Fruit fly (Drosophila melanogaster): ENCODE data around the gene CG13038.

Gene CG13038

dm6 chr3L:16309972-16310371 is 17.7 kb downstream of the CG13038 start (continued):
- TF ChIP-seq Smox (GFP tag; optimal IDR thresholded peaks at IDR 0.05) (no peak), Blimp-1 (GFP tag; optimal IDR thresholded peaks at IDR 0.05) (no peak), CG31627 (GFP tag; optimal IDR thresholded peaks at IDR 0.05) (no peak), Eip78C (GFP tag) (peak; percentile 74), CG10631 (GFP tag; optimal IDR thresholded peaks at IDR 0.05) (peak; percentile 59), Met (GFP tag; optimal IDR thresholded peaks at IDR 0.05) (no peak), topi (GFP tag; optimal IDR thresholded peaks at IDR 0.05) (no peak), CG6854 (GFP tag; optimal IDR thresholded peaks at IDR 0.05) (no peak), CG6792 (GFP tag; optimal IDR thresholded peaks at IDR 0.05) (peak; percentile 50), esn (GFP tag; optimal IDR thresholded peaks at IDR 0.05) (no peak), cyc (GFP tag; optimal IDR thresholded peaks at IDR 0.05) (no peak), CG11902 (GFP tag; optimal IDR thresholded peaks at IDR 0.05) (no peak), CG8119 (GFP tag; IDR thresholded peaks at IDR 0.05) (peak; percentile 66), dsx (GFP tag; optimal IDR thresholded peaks at IDR 0.05; ENCODE audit: poor library complexity, severe bottlenecking) (no peak), Hr38 (GFP tag; optimal IDR thresholded peaks at IDR 0.05) (no peak), CG4318 (GFP tag; optimal IDR thresholded peaks at IDR 0.05) (peak; percentile 47), ss (GFP tag; optimal IDR thresholded peaks at IDR 0.05) (no peak), CG10669 (GFP tag; optimal IDR thresholded peaks at IDR 0.05) (no peak), lz (GFP tag; optimal IDR thresholded peaks at IDR 0.05) (peak; percentile 52), dac (GFP tag; optimal IDR thresholded peaks at IDR 0.05) (peak; percentile 83), Eip75B (GFP tag; optimal IDR thresholded peaks at IDR 0.05) (peak; percentile 61)

dm6 chr3L:16308380-16308779 is 19.3 kb downstream of the CG13038 start, which contains the start of gene CG13042:
CG13042 (minus strand) TSS chr3L:16308480.
- no peak for TF ChIP-seq CG8119 (GFP tag; IDR thresholded peaks at IDR 0.05)
- no peak for TF ChIP-seq CG4318 (GFP tag; optimal IDR thresholded peaks at IDR 0.05)
- TF ChIP-seq vri (GFP tag; optimal IDR thresholded peaks at IDR 0.05): no peak
- TF ChIP-seq CG15336 (GFP tag; IDR thresholded peaks at IDR 0.05): no peak
- no peak for TF ChIP-seq OdsH (GFP tag; optimal IDR thresholded peaks at IDR 0.05)

- TF ChIP-seq svp (GFP tag) (peak; percentile 30), fkh (GFP tag; optimal IDR thresholded peaks at IDR 0.05) (no peak)
Observed at dm6 chr3L:16305820-16306650, 21.7 kb downstream of the CG13038 start, which contains the start of the genes CG13043 and CG13063. CG13043 (minus strand) TSS chr3L:16305870. CG13063 (plus strand) TSS chr3L:16306600.

- TF ChIP-seq Sox14 (GFP tag; optimal IDR thresholded peaks at IDR 0.05) (no peak), CG11902 (GFP tag; optimal IDR thresholded peaks at IDR 0.05) (no peak), CG11294 (GFP tag; IDR thresholded peaks at IDR 0.05) (no peak), net (GFP tag; optimal IDR thresholded peaks at IDR 0.05) (no peak), fkh (GFP tag; optimal IDR thresholded peaks at IDR 0.05) (no peak), Ets96B (tag; optimal IDR thresholded peaks at IDR 0.05) (no peak), lz (GFP tag; optimal IDR thresholded peaks at IDR 0.05) (no peak), eg (GFP tag; IDR thresholded peaks at IDR 0.05) (no peak), CG3032 (tag; optimal IDR thresholded peaks at IDR 0.05) (no peak), Blimp-1 (GFP tag; optimal IDR thresholded peaks at IDR 0.05) (no peak), Eip78C (GFP tag) (no peak), CG1621 (tag; optimal IDR thresholded peaks at IDR 0.05) (no peak), fd59A (GFP tag; optimal IDR thresholded peaks at IDR 0.05) (no peak), cyc (GFP tag; optimal IDR thresholded peaks at IDR 0.05) (no peak)
Observed at dm6 chr3L:16303982-16304381, 23.7 kb downstream of the CG13038 start, which contains the start of gene CG43249. CG43249 (plus strand) TSS chr3L:16304282.

Data from whole organism, prepupa.